Worm (Caenorhabditis elegans) whole organism, L2 larva: Measurements from ENCODE around the gene clec-196.

Source experiments
- C34F6.9 ChIP-seq: fragments of 150-350 bp; optimal IDR thresholded peaks from 2 replicates; lab custom pipeline; 2014; ENCODE audit warnings: missing biosample characterization, missing genetic modification characterization
- F13H6.1 ChIP-seq: sonication (generic microtip); optimal IDR thresholded peaks from 2 replicates; lab custom pipeline; 2016; ENCODE audit warnings: missing genetic modification characterization, missing compliant biosample characterization
- R02D3.7 ChIP-seq: fragments of 150-350 bp; optimal IDR thresholded peaks from 2 replicates; lab custom pipeline; 2014; ENCODE audit warnings: missing biosample characterization, missing genetic modification characterization
- Y55F3AM.14 ChIP-seq: fragments of 200-800 bp; sonication (Bioruptor generic); optimal IDR thresholded peaks from 2 replicates; lab custom pipeline; 2018; ENCODE audit warnings: mild to moderate bottlenecking, missing genetic modification characterization, missing compliant biosample characterization
- ZK546.5 ChIP-seq: sonication (generic microtip); optimal IDR thresholded peaks from 2 replicates; lab custom pipeline; 2017; ENCODE audit warnings: missing biosample characterization, missing genetic modification characterization
- alr-1 ChIP-seq: fragments of 150-350 bp; optimal IDR thresholded peaks from 2 replicates; lab custom pipeline; 2014; ENCODE audit warnings: missing biosample characterization, missing genetic modification characterization
- aly-2 ChIP-seq: fragments of 150-350 bp; optimal IDR thresholded peaks from 2 replicates; lab custom pipeline; 2014; ENCODE audit warnings: missing biosample characterization, missing genetic modification characterization
- ama-1 ChIP-seq: fragments of 150-350 bp; optimal IDR thresholded peaks from 2 replicates; lab custom pipeline; 2018; ENCODE audit warnings: inconsistent platforms
- blmp-1 ChIP-seq: sonication (generic microtip); optimal IDR thresholded peaks from 2 replicates; lab custom pipeline; 2017; ENCODE audit warnings: missing genetic modification characterization, mild to moderate bottlenecking, missing compliant biosample characterization, antibody characterized with exemption, moderate library complexity; ENCODE audit not compliant: insufficient read depth
- ceh-16 ChIP-seq: fragments of 150-350 bp; optimal IDR thresholded peaks from 2 replicates; lab custom pipeline; 2014; ENCODE audit warnings: missing biosample characterization, missing genetic modification characterization
- ceh-82 ChIP-seq: fragments of 150-350 bp; optimal IDR thresholded peaks from 2 replicates; lab custom pipeline; 2014; ENCODE audit warnings: missing biosample characterization, missing genetic modification characterization
- crh-2 ChIP-seq: sonication (generic microtip); optimal IDR thresholded peaks from 2 replicates; lab custom pipeline; 2017; ENCODE audit warnings: missing biosample characterization, missing genetic modification characterization
- dmd-4 ChIP-seq: sonication (generic microtip); optimal IDR thresholded peaks from 2 replicates; lab custom pipeline; 2017; ENCODE audit warnings: missing biosample characterization, missing genetic modification characterization
- egl-27 ChIP-seq: sonication (generic microtip); optimal IDR thresholded peaks from 3 replicates; lab custom pipeline; 2017; ENCODE audit warnings: missing biosample characterization, missing genetic modification reagents, missing genetic modification characterization
- elt-1 ChIP-seq: fragments of 150-350 bp; optimal IDR thresholded peaks from 2 replicates; lab custom pipeline; 2014; ENCODE audit warnings: missing biosample characterization, missing genetic modification characterization
- elt-3 ChIP-seq: sonication (generic microtip); optimal IDR thresholded peaks from 2 replicates; lab custom pipeline; 2017; ENCODE audit warnings: missing biosample characterization, missing genetic modification characterization
- fos-1 ChIP-seq: fragments of 150-350 bp; optimal IDR thresholded peaks from 2 replicates; lab custom pipeline; 2014; ENCODE audit warnings: missing biosample characterization, missing genetic modification characterization
- gmeb-1 ChIP-seq: fragments of 150-350 bp; optimal IDR thresholded peaks from 2 replicates; lab custom pipeline; 2014; ENCODE audit warnings: missing biosample characterization, missing genetic modification characterization
- lin-11 ChIP-seq: fragments of 150-350 bp; sonication (generic microtip); optimal IDR thresholded peaks from 2 replicates; lab custom pipeline; 2014; ENCODE audit warnings: missing biosample characterization, missing genetic modification characterization, inconsistent platforms, mixed read lengths
- lin-13 ChIP-seq: fragments of 150-350 bp; optimal IDR thresholded peaks from 2 replicates; lab custom pipeline; 2014; ENCODE audit warnings: missing biosample characterization, missing genetic modification reagents, missing genetic modification characterization
- lin-39 ChIP-seq: fragments of 150-350 bp; optimal IDR thresholded peaks from 2 replicates; lab custom pipeline; 2014; ENCODE audit warnings: missing biosample characterization, missing genetic modification reagents, missing genetic modification characterization
- lsy-2 ChIP-seq, 2 experiments: fragments of 150-350 bp in 1 of 2; sonication (generic microtip) in 1 of 2; optimal IDR thresholded peaks; 2 replicates each; lab custom pipeline; 2014 to 2017; ENCODE audit warnings: missing biosample characterization in 2 of 2, missing genetic modification characterization in 2 of 2
- mab-5 ChIP-seq: fragments of 150-350 bp; optimal IDR thresholded peaks from 2 replicates; lab custom pipeline; 2014; ENCODE audit warnings: missing biosample characterization, missing genetic modification characterization
- mdl-1 ChIP-seq, 2 experiments: fragments of 150-350 bp in 1 of 2; sonication (generic microtip) in 1 of 2; optimal IDR thresholded peaks; 2 replicates each; lab custom pipeline; 2017; ENCODE audit warnings: missing biosample characterization in 2 of 2, missing genetic modification characterization in 2 of 2
- nhr-10 ChIP-seq: sonication (generic microtip); optimal IDR thresholded peaks from 2 replicates; lab custom pipeline; 2017; ENCODE audit warnings: missing biosample characterization, missing genetic modification characterization
- nhr-11 ChIP-seq: fragments of 150-350 bp; optimal IDR thresholded peaks from 2 replicates; lab custom pipeline; 2014; ENCODE audit warnings: missing biosample characterization, missing genetic modification characterization
- nhr-12 ChIP-seq: fragments of 150-350 bp; optimal IDR thresholded peaks from 2 replicates; lab custom pipeline; 2014; ENCODE audit warnings: missing biosample characterization, missing genetic modification characterization
- nhr-129 ChIP-seq: fragments of 150-350 bp; optimal IDR thresholded peaks from 2 replicates; lab custom pipeline; 2014; ENCODE audit warnings: missing biosample characterization, missing genetic modification characterization
- nhr-21 ChIP-seq: fragments of 150-350 bp; optimal IDR thresholded peaks from 2 replicates; lab custom pipeline; 2014; ENCODE audit warnings: missing biosample characterization, missing genetic modification characterization
- nhr-23 ChIP-seq: fragments of 150-350 bp; optimal IDR thresholded peaks from 2 replicates; lab custom pipeline; 2014; ENCODE audit warnings: missing biosample characterization, missing genetic modification reagents, missing genetic modification characterization
- nhr-237 ChIP-seq: fragments of 150-350 bp; optimal IDR thresholded peaks from 2 replicates; lab custom pipeline; 2014; ENCODE audit warnings: missing biosample characterization, missing genetic modification characterization
- nhr-25 ChIP-seq: fragments of 150-350 bp; sonication (generic microtip); optimal IDR thresholded peaks from 3 replicates; lab custom pipeline; 2014; ENCODE audit warnings: missing biosample characterization, missing genetic modification characterization
- nhr-6 ChIP-seq: fragments of 150-350 bp; optimal IDR thresholded peaks from 2 replicates; lab custom pipeline; 2014; ENCODE audit warnings: missing biosample characterization, missing genetic modification characterization
- peb-1 ChIP-seq: fragments of 150-350 bp; optimal IDR thresholded peaks from 2 replicates; lab custom pipeline; 2014; ENCODE audit warnings: missing biosample characterization, missing genetic modification characterization
- sem-4 ChIP-seq: fragments of 150-350 bp; optimal IDR thresholded peaks from 2 replicates; lab custom pipeline; 2014; ENCODE audit warnings: missing biosample characterization, missing genetic modification reagents, missing genetic modification characterization
- skn-1 ChIP-seq: sonication (generic microtip); optimal IDR thresholded peaks from 2 replicates; lab custom pipeline; 2017; ENCODE audit warnings: missing biosample characterization, missing genetic modification characterization
- sma-3 ChIP-seq: sonication (generic microtip); optimal IDR thresholded peaks from 2 replicates; lab custom pipeline; 2016; ENCODE audit warnings: missing genetic modification reagents, missing genetic modification characterization, missing compliant biosample characterization
- sma-9 ChIP-seq, 2 experiments: fragments of 150-350 bp in 1 of 2; sonication (generic microtip) in 1 of 2; optimal IDR thresholded peaks; 2 replicates each; lab custom pipeline; 2014 to 2016; ENCODE audit warnings: missing genetic modification characterization in 2 of 2, mild to moderate bottlenecking in 1 of 2, missing biosample characterization in 1 of 2, missing compliant biosample characterization in 1 of 2, missing genetic modification reagents in 1 of 2, moderate library complexity in 1 of 2
- snpc-4 ChIP-seq: fragments of 150-350 bp; optimal IDR thresholded peaks from 2 replicates; lab custom pipeline; 2014; ENCODE audit warnings: missing biosample characterization, missing genetic modification characterization
- unc-62 ChIP-seq: fragments of 150-350 bp; optimal IDR thresholded peaks from 2 replicates; lab custom pipeline; 2014; ENCODE audit warnings: missing biosample characterization, missing genetic modification reagents, missing genetic modification characterization
- ztf-1 ChIP-seq: fragments of 200-800 bp; sonication (Bioruptor generic); conservative IDR thresholded peaks from 2 replicates; pipeline ENCODE4 v1.3.6; 2022; ENCODE audit warnings: missing genetic modification characterization, missing compliant biosample characterization
- ztf-11 ChIP-seq: sonication (generic microtip); optimal IDR thresholded peaks from 2 replicates; lab custom pipeline; 2017; ENCODE audit warnings: missing biosample characterization, missing genetic modification characterization
- ztf-4 ChIP-seq: fragments of 150-350 bp; optimal IDR thresholded peaks from 2 replicates; lab custom pipeline; 2014; ENCODE audit warnings: missing biosample characterization, missing genetic modification characterization

Gene clec-196

ce11 chrIV:17245200-17245599, 31.6 kb upstream of the clec-196 start, which contains the start of gene ZK550.2:
Gene ZK550.2 (plus strand): TSS chrIV:17245584.
- TF ChIP-seq egl-27 (tag; lab: Kevin White, UChicago): no peak
- peak; percentile 97 for TF ChIP-seq fos-1
- TF ChIP-seq crh-2 (tag; lab: Kevin White, UChicago): peak; percentile 68
- TF ChIP-seq alr-1 (tag; lab: Kevin White, UChicago): no peak
- no peak for TF ChIP-seq elt-3
- TF ChIP-seq aly-2: no peak
- peak; percentile 58 for TF ChIP-seq gmeb-1
- TF ChIP-seq mab-5 (tag; lab: Kevin White, UChicago): no peak
- TF ChIP-seq nhr-129: no peak
- no peak for TF ChIP-seq ama-1 (lab: Kevin White, UChicago)
- TF ChIP-seq sma-3: peak; percentile 26
- peak; percentile 72 for TF ChIP-seq F13H6.1 (tag; lab: Kevin White, UChicago)
- no peak for TF ChIP-seq nhr-237 (tag; lab: Kevin White, UChicago)
- no peak for TF ChIP-seq mdl-1 (tag; optimal IDR thresholded peaks at IDR 0.05; lab: Kevin White, UChicago)
- peak; percentile 91 for TF ChIP-seq sma-9 (GFP tag; optimal IDR thresholded peaks at IDR 0.05; lab: Kevin White, UChicago)
- no peak for TF ChIP-seq sma-9 (tag; optimal IDR thresholded peaks at IDR 0.05; lab: Kevin White, UChicago)

DNA sequence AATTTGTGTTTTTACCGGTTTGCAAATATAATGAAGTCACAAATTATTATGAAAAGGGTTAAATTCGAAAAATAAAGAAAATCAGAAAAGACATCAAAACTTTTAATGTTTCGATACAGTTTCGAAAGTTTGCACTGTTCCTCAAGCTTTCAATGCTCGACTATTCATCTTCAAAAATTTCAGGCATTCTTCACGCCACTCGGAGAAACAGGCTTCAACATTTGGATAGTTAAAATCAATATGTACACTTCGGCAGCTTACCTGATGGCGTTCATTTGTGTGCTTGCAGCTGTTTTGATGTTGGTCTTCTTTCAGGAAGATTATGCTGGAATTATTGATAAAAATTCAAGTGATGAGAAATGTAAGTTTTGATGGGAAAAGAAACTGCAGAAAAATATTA, 29.6 kb upstream of the clec-196 start:
- no peak for TF ChIP-seq nhr-21 (tag; lab: Kevin White, UChicago)
- no peak for TF ChIP-seq elt-1
- TF ChIP-seq Y55F3AM.14 (GFP tag; lab: Kevin White, UChicago): no peak
- no peak for TF ChIP-seq R02D3.7 (tag; lab: Kevin White, UChicago)
- TF ChIP-seq mab-5 (tag; lab: Kevin White, UChicago): no peak
- TF ChIP-seq nhr-12 (tag; lab: Kevin White, UChicago): no peak
- TF ChIP-seq snpc-4 (tag; lab: Kevin White, UChicago): no peak
- no peak for TF ChIP-seq elt-3

DNA sequence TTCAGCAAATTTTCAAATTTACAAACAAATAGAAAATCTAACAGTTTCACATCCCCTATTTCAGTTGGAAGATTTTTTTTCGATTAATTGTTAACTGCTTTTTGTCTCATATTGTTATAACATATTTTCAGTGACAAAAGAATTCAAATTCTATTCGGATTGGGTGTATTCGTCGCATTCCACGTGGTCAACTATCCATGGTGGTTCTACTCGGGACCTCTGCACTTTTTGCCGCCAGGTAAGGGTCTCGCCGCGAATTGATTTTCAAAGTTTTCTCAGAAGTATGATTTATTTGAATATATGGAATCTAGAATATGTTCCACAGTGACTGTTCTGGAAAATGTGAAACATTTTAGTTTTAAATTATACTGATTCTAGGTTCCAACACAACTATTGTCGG, 28.2 kb upstream of the clec-196 start:
- TF ChIP-seq mdl-1 (tag; optimal IDR thresholded peaks at IDR 0.05; lab: Kevin White, UChicago) (no peak), nhr-12 (tag; lab: Kevin White, UChicago) (no peak), ZK546.5 (no peak), aly-2 (no peak), dmd-4 (tag; lab: Kevin White, UChicago) (no peak), ama-1 (lab: Kevin White, UChicago) (no peak), nhr-10 (tag; lab: Kevin White, UChicago) (no peak), lin-13 (GFP tag; lab: Kevin White, UChicago) (no peak), skn-1 (no peak), alr-1 (tag; lab: Kevin White, UChicago) (no peak), nhr-25 (tag; lab: Kevin White, UChicago) (no peak), nhr-21 (tag; lab: Kevin White, UChicago) (no peak), ceh-82 (tag; lab: Kevin White, UChicago) (no peak), lsy-2 (tag; optimal IDR thresholded peaks at IDR 0.05; lab: Kevin White, UChicago) (no peak)

ce11 chrIV:17249691-17250181, 27.0 kb upstream of the clec-196 start, which contains the start of gene eelo-2:
Gene eelo-2 (plus strand): TSS chrIV:17250131.
- peak; percentile 100 for TF ChIP-seq gmeb-1
- peak; percentile 98 for TF ChIP-seq nhr-25 (tag; lab: Kevin White, UChicago)
- peak; percentile 96 for TF ChIP-seq ztf-4 (tag; lab: Kevin White, UChicago)
- peak; percentile 99 for TF ChIP-seq sma-3
- TF ChIP-seq C34F6.9 (tag; lab: Kevin White, UChicago): peak; percentile 100
- peak; percentile 95 for TF ChIP-seq ceh-82 (tag; lab: Kevin White, UChicago)
- TF ChIP-seq sem-4 (tag; lab: Kevin White, UChicago): peak; percentile 97
- peak; percentile 62 for TF ChIP-seq lin-39
- TF ChIP-seq unc-62 (GFP tag; lab: Kevin White, UChicago): peak; percentile 68
- TF ChIP-seq egl-27 (tag; lab: Kevin White, UChicago): peak; percentile 98
- peak; percentile 75 for TF ChIP-seq aly-2
- no peak for TF ChIP-seq nhr-11 (tag; lab: Kevin White, UChicago)
- TF ChIP-seq mdl-1 (tag; optimal IDR thresholded peaks at IDR 0.05; lab: Kevin White, UChicago): peak; percentile 8 to 88
- peak; percentile 93 for TF ChIP-seq nhr-10 (tag; lab: Kevin White, UChicago)
- TF ChIP-seq ceh-16 (tag; lab: Kevin White, UChicago): peak; percentile 97
- TF ChIP-seq lin-11 (tag; lab: Kevin White, UChicago): peak; percentile 97
- peak; percentile 84 for TF ChIP-seq blmp-1 (tag; lab: Kevin White, UChicago)
- peak; percentile 97 for TF ChIP-seq nhr-6 (tag; lab: Kevin White, UChicago)
- TF ChIP-seq fos-1: peak; percentile 98
- peak; percentile 56 for TF ChIP-seq ama-1 (lab: Kevin White, UChicago)
- TF ChIP-seq alr-1 (tag; lab: Kevin White, UChicago): no peak
- TF ChIP-seq ztf-1 (GFP tag; lab: Robert Waterston, UW): 0 out of 2 replicates have a peak, but pooled peaks have one; percentile 9
- TF ChIP-seq mab-5 (tag; lab: Kevin White, UChicago): peak; percentile 97
- no peak for TF ChIP-seq nhr-23 (tag; lab: Kevin White, UChicago)
- TF ChIP-seq F13H6.1 (tag; lab: Kevin White, UChicago): peak; percentile 98
- no peak for TF ChIP-seq peb-1 (tag; lab: Kevin White, UChicago)
- peak; percentile 98 for TF ChIP-seq lin-13 (GFP tag; lab: Kevin White, UChicago)
- TF ChIP-seq crh-2 (tag; lab: Kevin White, UChicago): peak; percentile 99
- peak; percentile 74 for TF ChIP-seq elt-1
- TF ChIP-seq ztf-11 (tag; lab: Kevin White, UChicago): peak; percentile 62
- TF ChIP-seq nhr-129: peak; percentile 98
- TF ChIP-seq sma-9 (GFP tag; optimal IDR thresholded peaks at IDR 0.05; lab: Kevin White, UChicago): peak; percentile 98
- no peak for TF ChIP-seq sma-9 (tag; optimal IDR thresholded peaks at IDR 0.05; lab: Kevin White, UChicago)
- TF ChIP-seq skn-1: peak; percentile 44
